Fruit fly (Drosophila melanogaster) whole organism: ENCODE data around the gene CG9175.

Experiments
- CG8478 ChIP-seq: fragments of >200 bp; optimal IDR thresholded peaks from 2 replicates; lab custom pipeline; 2018; ENCODE audit warnings: inconsistent platforms
- Dll ChIP-seq: fragments of >200 bp; optimal IDR thresholded peaks from 2 replicates; lab custom pipeline; 2017
- EcR ChIP-seq, 2 experiments: fragments of >200 bp; optimal IDR thresholded peaks; 2 replicates each; lab custom pipeline; 2017; ENCODE audit warnings: missing biosample characterization in 2 of 2, missing genetic modification characterization in 2 of 2, missing genetic modification reagents in 2 of 2
- pan ChIP-seq: fragments of >200 bp; optimal IDR thresholded peaks from 2 replicates; lab custom pipeline; 2017
- psq ChIP-seq: fragments of >200 bp; optimal IDR thresholded peaks from 2 replicates; lab custom pipeline; 2017
- usp ChIP-seq: fragments of >200 bp; optimal IDR thresholded peaks from 2 replicates; lab custom pipeline; 2017; ENCODE audit warnings: missing biosample characterization, missing genetic modification characterization, mixed read lengths

Gene CG9175

dm6 chr2L:6090786-6091716, 7.7 kb downstream of the CG9175 start, which contains the start of gene CG45075:
Gene CG45075, plus strand, starts transcription at chr2L:6091412.
- TF ChIP-seq CG8478 (lab: Kevin White, UChicago) (no peak), usp (GFP tag; lab: Kevin White, UChicago) (no peak)

dm6 chr2L:6090365-6090764, 8.4 kb downstream of the CG9175 start:
- TF ChIP-seq pan (lab: Kevin White, UChicago) (no peak), CG8478 (lab: Kevin White, UChicago) (no peak), EcR (GFP tag; optimal IDR thresholded peaks at IDR 0.05; lab: Kevin White, UChicago) (no peak), psq (no peak), Dll (lab: Kevin White, UChicago) (no peak), usp (GFP tag; lab: Kevin White, UChicago) (no peak)

dm6 chr2L:6089604-6090198, 9.1 kb downstream of the CG9175 start:
- TF ChIP-seq pan (lab: Kevin White, UChicago): no peak
- no peak for TF ChIP-seq CG8478 (lab: Kevin White, UChicago)
- TF ChIP-seq Dll (lab: Kevin White, UChicago): no peak
- TF ChIP-seq EcR (GFP tag; optimal IDR thresholded peaks at IDR 0.05; lab: Kevin White, UChicago): no peak
- TF ChIP-seq usp (GFP tag; lab: Kevin White, UChicago): no peak
- TF ChIP-seq psq: no peak

dm6 chr2L:6088371-6089365, 10.1 kb downstream of the CG9175 start:
- TF ChIP-seq pan (lab: Kevin White, UChicago) (no peak), usp (GFP tag; lab: Kevin White, UChicago) (no peak), EcR (GFP tag; optimal IDR thresholded peaks at IDR 0.05; lab: Kevin White, UChicago) (peak; percentile 92 to 97), psq (no peak), Dll (lab: Kevin White, UChicago) (peak; percentile 90), CG8478 (lab: Kevin White, UChicago) (no peak)

- TF ChIP-seq EcR (GFP tag; optimal IDR thresholded peaks at IDR 0.05; lab: Kevin White, UChicago) (peak in 1 of 2 experiments; percentile 55), usp (GFP tag; lab: Kevin White, UChicago) (no peak)
Observed at dm6 chr2L:6087685-6088084, 11.1 kb downstream of the CG9175 start.

dm6 chr2L:6086771-6087170, 12.0 kb downstream of the CG9175 start:
- no peak for TF ChIP-seq CG8478 (lab: Kevin White, UChicago)
- TF ChIP-seq psq: no peak
- no peak for TF ChIP-seq EcR (GFP tag; optimal IDR thresholded peaks at IDR 0.05; lab: Kevin White, UChicago)
- TF ChIP-seq Dll (lab: Kevin White, UChicago): no peak
- TF ChIP-seq pan (lab: Kevin White, UChicago): no peak
- no peak for TF ChIP-seq usp (GFP tag; lab: Kevin White, UChicago)

dm6 chr2L:6085733-6086317, 12.9 kb downstream of the CG9175 start:
- TF ChIP-seq psq: no peak
- no peak for TF ChIP-seq CG8478 (lab: Kevin White, UChicago)
- no peak for TF ChIP-seq EcR (GFP tag; optimal IDR thresholded peaks at IDR 0.05; lab: Kevin White, UChicago)
- TF ChIP-seq Dll (lab: Kevin White, UChicago): no peak
- TF ChIP-seq pan (lab: Kevin White, UChicago): no peak
- TF ChIP-seq usp (GFP tag; lab: Kevin White, UChicago): no peak

- TF ChIP-seq EcR (GFP tag; optimal IDR thresholded peaks at IDR 0.05; lab: Kevin White, UChicago): no peak
- no peak for TF ChIP-seq psq
- no peak for TF ChIP-seq usp (GFP tag; lab: Kevin White, UChicago)
- no peak for TF ChIP-seq Dll (lab: Kevin White, UChicago)
- no peak for TF ChIP-seq CG8478 (lab: Kevin White, UChicago)
- TF ChIP-seq pan (lab: Kevin White, UChicago): no peak
Observed at dm6 chr2L:6084694-6085093, 14.1 kb downstream of the CG9175 start.

- TF ChIP-seq psq: no peak
- no peak for TF ChIP-seq EcR (GFP tag; optimal IDR thresholded peaks at IDR 0.05; lab: Kevin White, UChicago)
- TF ChIP-seq Dll (lab: Kevin White, UChicago): no peak
- TF ChIP-seq CG8478 (lab: Kevin White, UChicago): no peak
- TF ChIP-seq usp (GFP tag; lab: Kevin White, UChicago): no peak
- no peak for TF ChIP-seq pan (lab: Kevin White, UChicago)
Observed at dm6 chr2L:6082936-6083627, 15.7 kb downstream of the CG9175 start.

dm6 chr2L:6082157-6082645, 16.6 kb downstream of the CG9175 start, which contains the start of gene Kr-h1:
Gene Kr-h1, plus strand, starts transcription at chr2L:6082603.
- no peak for TF ChIP-seq psq
- no peak for TF ChIP-seq CG8478 (lab: Kevin White, UChicago)
- no peak for TF ChIP-seq pan (lab: Kevin White, UChicago)
